Fruit fly (Drosophila melanogaster) whole organism, embryonic: ENCODE measurements around the gene mei-218.

Source experiments
- BtbVII ChIP-seq: fragments of 200-800 bp; sonication (Bioruptor generic); optimal IDR thresholded peaks from 3 replicates; lab custom pipeline; 2017; ENCODE audit warnings: missing biosample characterization, mild to moderate bottlenecking, missing genetic modification characterization
- CG10209 ChIP-seq: fragments of 200-800 bp; sonication (Bioruptor generic); optimal IDR thresholded peaks from 3 replicates; lab custom pipeline; 2017; ENCODE audit warnings: missing biosample characterization, mild to moderate bottlenecking, missing genetic modification characterization, missing genetic modification reagents
- CG12219 ChIP-seq: fragments of 200-800 bp; sonication (Bioruptor generic); optimal IDR thresholded peaks from 3 replicates; lab custom pipeline; 2018; ENCODE audit warnings: missing biosample characterization, mild to moderate bottlenecking, missing genetic modification characterization
- CG13624 ChIP-seq: fragments of 200-800 bp; sonication (Bioruptor generic); optimal IDR thresholded peaks from 2 replicates; lab custom pipeline; 2016; ENCODE audit warnings: missing biosample characterization, missing genetic modification characterization
- CG14441 ChIP-seq: fragments of 200-800 bp; sonication (Bioruptor generic); IDR thresholded peaks from 2 replicates; pipeline ENCODE4 v1.3.6; 2022; ENCODE audit warnings: missing biosample characterization, missing genetic modification characterization
- CG15601 ChIP-seq: fragments of 200-800 bp; sonication (Bioruptor generic); optimal IDR thresholded peaks from 3 replicates; lab custom pipeline; 2019; ENCODE audit warnings: missing biosample characterization, mild to moderate bottlenecking, missing genetic modification characterization, moderate library complexity
- CG1832 ChIP-seq: fragments of 200-800 bp; sonication (Bioruptor generic); optimal IDR thresholded peaks from 2 replicates; lab custom pipeline; 2017; ENCODE audit warnings: missing biosample characterization, mild to moderate bottlenecking, missing genetic modification characterization, inconsistent platforms
- CG18476 ChIP-seq: fragments of 200-800 bp; sonication (Bioruptor generic); optimal IDR thresholded peaks from 2 replicates; lab custom pipeline; 2016; ENCODE audit warnings: missing biosample characterization, mild to moderate bottlenecking, missing genetic modification characterization
- CG2199 ChIP-seq: fragments of 200-800 bp; sonication (Bioruptor generic); IDR thresholded peaks from 3 replicates; pipeline ENCODE4 v1.3.6; 2022; ENCODE audit warnings: missing biosample characterization, missing genetic modification characterization
- CG30020 ChIP-seq: fragments of 200-800 bp; optimal IDR thresholded peaks from 2 replicates; lab custom pipeline; 2019; ENCODE audit warnings: missing biosample characterization, mild to moderate bottlenecking, missing genetic modification characterization, moderate library complexity
- CG30431 ChIP-seq: fragments of 200-800 bp; sonication (Bioruptor generic); optimal IDR thresholded peaks from 2 replicates; lab custom pipeline; 2017; ENCODE audit warnings: missing biosample characterization, missing genetic modification characterization
- CG4404 ChIP-seq: fragments of 200-800 bp; sonication (Bioruptor generic); IDR thresholded peaks from 2 replicates; pipeline ENCODE4 v1.3.6; 2022; ENCODE audit warnings: missing biosample characterization, missing genetic modification characterization
- CG4424 ChIP-seq: fragments of 200-800 bp; sonication (Bioruptor generic); optimal IDR thresholded peaks from 3 replicates; lab custom pipeline; 2016; ENCODE audit warnings: missing biosample characterization, missing genetic modification characterization
- CG4707 ChIP-seq: fragments of 200-800 bp; sonication (Bioruptor generic); optimal IDR thresholded peaks from 2 replicates; lab custom pipeline; 2018; ENCODE audit warnings: missing biosample characterization, mild to moderate bottlenecking, missing genetic modification characterization, moderate library complexity
- CG5180 ChIP-seq: fragments of 200-800 bp; sonication (Bioruptor generic); optimal IDR thresholded peaks from 3 replicates; lab custom pipeline; 2017; ENCODE audit warnings: missing biosample characterization, missing genetic modification characterization, mild to moderate bottlenecking, moderate library complexity, missing genetic modification reagents
- CG5953 ChIP-seq: fragments of 200-800 bp; sonication (Bioruptor generic); IDR thresholded peaks from 2 replicates; pipeline ENCODE4 v1.3.6; 2022; ENCODE audit warnings: missing biosample characterization, missing genetic modification characterization
- CG6654 ChIP-seq: fragments of 200-800 bp; sonication (Bioruptor generic); optimal IDR thresholded peaks from 2 replicates; lab custom pipeline; 2017; ENCODE audit warnings: missing biosample characterization, mild to moderate bottlenecking, missing genetic modification characterization
- CG8359 ChIP-seq: fragments of 200-800 bp; sonication (Bioruptor generic); optimal IDR thresholded peaks from 2 replicates; lab custom pipeline; 2017; ENCODE audit warnings: missing biosample characterization, mild to moderate bottlenecking, missing genetic modification characterization, borderline replicate concordance
- CG8944 ChIP-seq: fragments of 200-800 bp; sonication (Bioruptor generic); optimal IDR thresholded peaks from 3 replicates; lab custom pipeline; 2016; ENCODE audit warnings: missing biosample characterization, missing genetic modification characterization
- Dfd ChIP-seq, 2 experiments: fragments of >200 bp; optimal IDR thresholded peaks; 2 replicates each; lab custom pipeline; 2017; ENCODE audit warnings: missing biosample characterization in 2 of 2, missing genetic modification characterization in 2 of 2
- E2f1 ChIP-seq: fragments of 200-800 bp; sonication (Bioruptor generic); IDR thresholded peaks from 2 replicates; pipeline ENCODE4 v1.3.6; 2022; ENCODE audit warnings: missing biosample characterization, missing genetic modification characterization
- E2f2 ChIP-seq: fragments of 200-800 bp; sonication (Bioruptor generic); IDR thresholded peaks from 2 replicates; pipeline ENCODE4 v1.3.6; 2022; ENCODE audit warnings: missing biosample characterization, missing genetic modification characterization
- Hsf ChIP-seq: fragments of 200-800 bp; sonication (Bioruptor generic); optimal IDR thresholded peaks from 3 replicates; lab custom pipeline; 2016; ENCODE audit warnings: missing biosample characterization, missing genetic modification characterization
- MTF-1 ChIP-seq: fragments of 200-800 bp; sonication (Bioruptor generic); optimal IDR thresholded peaks from 2 replicates; lab custom pipeline; 2018; ENCODE audit warnings: missing biosample characterization, mild to moderate bottlenecking, missing genetic modification characterization, borderline replicate concordance
- Med ChIP-seq: fragments of 200-800 bp; sonication (Bioruptor generic); peaks from one replicate; lab custom pipeline; 2016; ENCODE audit warnings: missing biosample characterization, missing genetic modification characterization, mild to moderate bottlenecking, inconsistent platforms, moderate library complexity
- NC2α ChIP-seq: fragments of 200-800 bp; sonication (Bioruptor generic); optimal IDR thresholded peaks from 2 replicates; lab custom pipeline; 2016; ENCODE audit warnings: missing biosample characterization, missing genetic modification characterization
- Neu2 ChIP-seq: fragments of 200-800 bp; sonication (Bioruptor generic); optimal IDR thresholded peaks from 3 replicates; lab custom pipeline; 2016; ENCODE audit warnings: missing biosample characterization, missing genetic modification characterization, borderline replicate concordance
- Nf-YB ChIP-seq: fragments of 200-800 bp; sonication (Bioruptor generic); optimal IDR thresholded peaks from 3 replicates; lab custom pipeline; 2019; ENCODE audit warnings: missing biosample characterization, mild to moderate bottlenecking, missing genetic modification characterization, moderate library complexity
- Nf-YC ChIP-seq: fragments of 200-800 bp; optimal IDR thresholded peaks from 3 replicates; lab custom pipeline; 2019; ENCODE audit warnings: missing biosample characterization, mild to moderate bottlenecking, missing genetic modification characterization, moderate library complexity
- Sin3A ChIP-seq: fragments of >200 bp; optimal IDR thresholded peaks from 2 replicates; lab custom pipeline; 2018
- Xbp1 ChIP-seq: fragments of 200-800 bp; sonication (Bioruptor generic); optimal IDR thresholded peaks from 3 replicates; lab custom pipeline; 2016; ENCODE audit warnings: missing biosample characterization, mild to moderate bottlenecking, missing genetic modification characterization
- ase ChIP-seq: fragments of 200-800 bp; sonication (Bioruptor generic); IDR thresholded peaks from 3 replicates; pipeline ENCODE4 v1.3.6; 2022; ENCODE audit warnings: missing biosample characterization, missing genetic modification characterization
- bcd ChIP-seq: fragments of 200-800 bp; sonication (Bioruptor generic); optimal IDR thresholded peaks from 2 replicates; lab custom pipeline; 2017; ENCODE audit warnings: missing biosample characterization, mild to moderate bottlenecking, missing genetic modification characterization
- cwo ChIP-seq: fragments of 200-800 bp; sonication (Bioruptor generic); optimal IDR thresholded peaks from 3 replicates; lab custom pipeline; 2017; ENCODE audit warnings: missing biosample characterization, missing genetic modification characterization, mild to moderate bottlenecking, moderate library complexity, missing genetic modification reagents
- danr ChIP-seq: fragments of 200-800 bp; sonication (Bioruptor generic); IDR thresholded peaks from 2 replicates; pipeline ENCODE4 v1.3.6; 2022; ENCODE audit warnings: missing biosample characterization, missing genetic modification characterization
- dm ChIP-seq: fragments of 200-800 bp; sonication (Bioruptor generic); optimal IDR thresholded peaks from 3 replicates; lab custom pipeline; 2016; ENCODE audit warnings: missing biosample characterization, missing genetic modification characterization
- fu2 ChIP-seq: fragments of 200-800 bp; sonication (Bioruptor generic); optimal IDR thresholded peaks from 2 replicates; lab custom pipeline; 2016; ENCODE audit warnings: missing biosample characterization, missing genetic modification characterization
- gem ChIP-seq: fragments of 200-800 bp; sonication (Bioruptor generic); optimal IDR thresholded peaks from 2 replicates; lab custom pipeline; 2019; ENCODE audit warnings: missing biosample characterization, mild to moderate bottlenecking, missing genetic modification characterization, moderate library complexity
- insv ChIP-seq, 2 experiments: fragments of 200-800 bp; sonication (Bioruptor generic); optimal IDR thresholded peaks; 3 replicates each; lab custom pipeline; 2016 to 2018; ENCODE audit warnings: missing biosample characterization in 2 of 2, missing genetic modification characterization in 2 of 2
- maf-S ChIP-seq: fragments of 200-800 bp; sonication (Bioruptor generic); optimal IDR thresholded peaks from 2 replicates; lab custom pipeline; 2016; ENCODE audit warnings: missing biosample characterization, missing genetic modification characterization
- mld ChIP-seq: fragments of 200-800 bp; sonication (Bioruptor generic); IDR thresholded peaks from 3 replicates; pipeline ENCODE4 v1.3.6; 2022; ENCODE audit warnings: missing biosample characterization, missing genetic modification characterization; ENCODE audit not compliant: partially characterized antibody
- phol ChIP-seq: fragments of 200-800 bp; sonication (Bioruptor generic); optimal IDR thresholded peaks from 3 replicates; lab custom pipeline; 2018; ENCODE audit warnings: missing biosample characterization, mild to moderate bottlenecking, missing genetic modification characterization, moderate library complexity
- run ChIP-seq: fragments of 200-800 bp; sonication (Bioruptor generic); optimal IDR thresholded peaks from 3 replicates; lab custom pipeline; 2018; ENCODE audit warnings: missing biosample characterization, mild to moderate bottlenecking, missing genetic modification characterization
- scrt ChIP-seq: fragments of 200-800 bp; sonication (Bioruptor generic); optimal IDR thresholded peaks from 2 replicates; lab custom pipeline; 2018; ENCODE audit warnings: missing biosample characterization, mild to moderate bottlenecking, missing genetic modification characterization, moderate library complexity
- stc ChIP-seq: fragments of 200-800 bp; sonication (Bioruptor generic); IDR thresholded peaks from 2 replicates; pipeline ENCODE4 v1.3.6; 2022; ENCODE audit warnings: missing biosample characterization, missing genetic modification characterization
- stwl ChIP-seq: fragments of 200-800 bp; sonication (Bioruptor generic); optimal IDR thresholded peaks from 3 replicates; lab custom pipeline; 2018; ENCODE audit warnings: missing biosample characterization, mild to moderate bottlenecking, missing genetic modification characterization, moderate library complexity
- tll ChIP-seq, 2 experiments: fragments of 200-800 bp in 1 of 2; fragments of >200 bp in 1 of 2; sonication (Bioruptor generic) in 1 of 2; optimal IDR thresholded peaks; 2 replicates each; lab custom pipeline; 2017 to 2019; ENCODE audit warnings: missing biosample characterization in 2 of 2, missing genetic modification characterization in 2 of 2, mild to moderate bottlenecking in 1 of 2, moderate library complexity in 1 of 2
- yki ChIP-seq: fragments of >200 bp; optimal IDR thresholded peaks from 3 replicates; lab custom pipeline; 2018

The mei-218 gene

DNA sequence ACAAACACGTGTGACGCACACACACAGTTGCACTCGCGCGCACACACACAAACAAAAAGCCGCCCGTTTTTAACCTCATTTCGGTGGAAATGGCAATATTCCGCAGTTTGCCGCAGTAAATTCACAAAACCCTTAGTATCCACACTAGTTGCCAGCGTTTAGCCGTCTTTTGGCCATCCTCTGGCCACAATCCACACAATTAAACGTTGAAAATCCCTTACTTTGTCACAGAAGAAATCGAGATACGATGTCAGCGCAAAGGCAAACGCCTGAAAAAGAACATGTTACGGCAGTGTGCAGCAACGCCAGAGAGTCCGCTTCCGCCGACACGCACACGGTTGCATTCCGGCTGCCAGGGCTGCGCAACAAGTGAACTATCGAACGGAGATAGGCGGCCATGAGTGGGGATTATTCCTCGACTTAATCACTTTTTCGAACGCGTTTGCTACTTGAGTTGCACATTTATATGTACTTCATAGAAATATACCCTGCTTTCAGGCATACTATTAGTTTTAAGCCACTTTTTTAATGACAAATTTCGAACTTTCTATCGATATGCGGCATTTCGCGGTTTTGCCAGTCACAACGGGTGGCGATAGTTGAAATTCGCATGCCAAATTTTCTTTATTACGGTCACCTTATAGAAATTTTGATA is 5.3 kb upstream of the mei-218 start, which contains the start of gene RpS5a (continued):
- TF ChIP-seq scrt (GFP tag; lab: Kevin White, UChicago): peak; percentile 85
- peak; percentile 80 for TF ChIP-seq CG4424 (GFP tag; lab: Kevin White, UChicago)
- peak; percentile 95 for TF ChIP-seq dm (GFP tag; lab: Kevin White, UChicago)
- TF ChIP-seq MTF-1: peak; percentile 91
- TF ChIP-seq ase (GFP tag; lab: Robert Waterston, UW): peak; percentile 63; the same call in 2 of the 3 replicates
- TF ChIP-seq Hsf: peak; percentile 78
- peak; percentile 55 for TF ChIP-seq stwl (tag; lab: Kevin White, UChicago)
- TF ChIP-seq CG13624 (GFP tag; lab: Kevin White, UChicago): peak; percentile 87
- 0 out of 3 replicates have a peak, but pooled peaks have one; percentile 38 for TF ChIP-seq CG2199 (GFP tag; lab: Robert Waterston, UW)
- TF ChIP-seq maf-S (GFP tag; lab: Kevin White, UChicago): peak; percentile 76
- peak; percentile 81 for TF ChIP-seq CG30431 (GFP tag; lab: Kevin White, UChicago)
- TF ChIP-seq Nf-YC: peak; percentile 60
- TF ChIP-seq stc (GFP tag; lab: Robert Waterston, UW): peak; percentile 41; the same call in 1 of the 2 replicates
- TF ChIP-seq BtbVII (GFP tag; lab: Kevin White, UChicago): peak; percentile 86
- TF ChIP-seq cwo: peak; percentile 64
- TF ChIP-seq Nf-YB (GFP tag; lab: Kevin White, UChicago): peak; percentile 45
- peak; percentile 47 for TF ChIP-seq CG15601 (tag; lab: Kevin White, UChicago)
- peak; percentile 73 for TF ChIP-seq CG4404 (GFP tag; lab: Robert Waterston, UW)
- no peak for TF ChIP-seq yki (lab: Kevin White, UChicago)
- peak; percentile 44; the same call in 1 of the 2 replicates for TF ChIP-seq E2f1 (GFP tag; lab: Robert Waterston, UW)
- peak in 1 of 2 experiments; percentile 97 for TF ChIP-seq tll (GFP tag; optimal IDR thresholded peaks at IDR 0.05; lab: Kevin White, UChicago)
- TF ChIP-seq insv (GFP tag; optimal IDR thresholded peaks at IDR 0.05; lab: Kevin White, UChicago): peak in 1 of 2 experiments; percentile 53
- no peak for TF ChIP-seq Dfd (GFP tag; optimal IDR thresholded peaks at IDR 0.05; lab: Kevin White, UChicago)
- peak; percentile 34 for TF ChIP-seq run (tag; lab: Kevin White, UChicago)
- TF ChIP-seq CG10209 (GFP tag; lab: Kevin White, UChicago): peak; percentile 88
- peak; percentile 66 for TF ChIP-seq CG8944 (GFP tag; lab: Kevin White, UChicago)
- TF ChIP-seq CG6654 (GFP tag; lab: Kevin White, UChicago): peak; percentile 58
- peak; percentile 90 for TF ChIP-seq phol (tag; lab: Kevin White, UChicago)
- TF ChIP-seq Sin3A (lab: Kevin White, UChicago): peak; percentile 99
- peak; percentile 66 for TF ChIP-seq CG5180 (GFP tag; lab: Kevin White, UChicago)
- peak; percentile 65 for TF ChIP-seq CG8359 (GFP tag; lab: Kevin White, UChicago)
- peak; percentile 98 for TF ChIP-seq Med (GFP tag; lab: Kevin White, UChicago)
- no peak for TF ChIP-seq CG5953
- TF ChIP-seq CG12219 (GFP tag; lab: Kevin White, UChicago): peak; percentile 65
- TF ChIP-seq Neu2 (GFP tag; lab: Kevin White, UChicago): peak; percentile 53
- peak; percentile 37 for TF ChIP-seq gem
- peak; percentile 54 for TF ChIP-seq NC2α (GFP tag; lab: Kevin White, UChicago)
- peak; percentile 75 for TF ChIP-seq fu2 (GFP tag; lab: Kevin White, UChicago)
- TF ChIP-seq CG14441 (GFP tag; lab: Robert Waterston, UW): peak; percentile 74
- TF ChIP-seq CG30020 (tag; lab: Kevin White, UChicago): peak; percentile 44
- peak; percentile 92 for TF ChIP-seq bcd (GFP tag; lab: Kevin White, UChicago)
- TF ChIP-seq E2f2: peak; percentile 62
- TF ChIP-seq Xbp1 (GFP tag; lab: Kevin White, UChicago): peak; percentile 74
- peak; percentile 76 for TF ChIP-seq CG4707 (GFP tag; lab: Kevin White, UChicago)
- no peak for TF ChIP-seq CG1832 (GFP tag; lab: Kevin White, UChicago)
- peak; percentile 3 for TF ChIP-seq CG18476
- TF ChIP-seq mld (GFP tag; lab: Robert Waterston, UW): 0 out of 3 replicates have a peak, but pooled peaks have one; percentile 43
- TF ChIP-seq danr (GFP tag; lab: Robert Waterston, UW): 0 out of 2 replicates have a peak, but pooled peaks have one; percentile 24
